Fruit fly (Drosophila melanogaster): ENCODE data around the gene Ccdc58.
"Not testable (repeated sequence)": the region's sequence is repeated elsewhere in the genome, so short reads cannot be mapped to it uniquely, and the experiment has no call there.

The Ccdc58 gene

DNA sequence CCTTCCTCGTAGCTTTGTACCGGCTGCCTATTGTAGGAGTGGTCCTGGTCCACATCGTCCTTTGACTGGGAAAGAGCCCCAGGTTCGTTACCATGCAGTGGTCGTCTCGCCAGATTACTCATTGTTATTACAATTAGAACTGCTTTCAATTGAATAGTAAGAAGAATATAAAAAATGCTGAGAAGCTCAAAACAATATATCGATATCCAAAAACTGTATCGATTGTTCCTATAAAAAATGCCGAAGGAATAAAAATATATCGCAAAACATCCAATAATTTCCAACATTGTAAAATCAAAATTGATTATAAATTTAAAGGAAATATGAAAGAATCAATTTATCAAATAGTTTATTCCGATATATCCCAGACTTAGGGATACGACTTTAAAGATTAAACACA lies at the start of gene Ccdc58, which contains the start of gene TORIP:
Gene Ccdc58 (plus strand): TSS at position 274 of the 400 bp plus-strand sequence.
Gene TORIP (minus strand): TSS at position 173 of the 400 bp plus-strand sequence.
- TF ChIP-seq Rel (GFP tag; optimal IDR thresholded peaks at IDR 0.05) (no peak), Rel (tag; optimal IDR thresholded peaks at IDR 0.05) (peak; percentile 39), Sp1 (GFP tag; optimal IDR thresholded peaks at IDR 0.05) (no peak)

DNA sequence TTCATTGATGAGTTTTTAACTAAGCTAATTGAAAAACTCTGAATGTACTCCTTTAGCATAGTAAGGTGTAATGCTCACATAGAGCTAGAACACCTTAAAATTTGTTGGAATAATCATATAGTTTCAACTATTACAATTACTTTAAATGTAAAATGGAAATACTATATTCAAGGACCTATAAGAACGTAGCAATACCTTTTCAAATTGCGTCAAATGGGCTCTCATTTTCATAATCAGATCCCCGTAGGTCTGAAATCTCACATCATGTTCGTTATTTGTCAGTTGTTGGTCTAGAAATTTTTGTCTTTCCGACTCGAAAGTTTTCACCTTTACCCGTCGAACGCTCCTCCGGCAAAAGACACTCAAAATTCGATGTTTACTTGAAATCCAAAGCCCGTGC lies 44.9 kb upstream of the Ccdc58 start, which contains the start of gene Vtld:
Gene Vtld (plus strand): TSS at position 301 of the 400 bp plus-strand sequence.
- TF ChIP-seq Hr83 (GFP tag; optimal IDR thresholded peaks at IDR 0.05; ENCODE audit: poor library complexity, severe bottlenecking); Abd-B (GFP tag; optimal IDR thresholded peaks at IDR 0.05); Dfd (GFP tag; optimal IDR thresholded peaks at IDR 0.05): not testable (repeated sequence)

- peak; percentile 11 for TF ChIP-seq h (GFP tag; optimal IDR thresholded peaks at IDR 0.05)
- peak; percentile 66 for TF ChIP-seq Vsx2 (GFP tag; optimal IDR thresholded peaks at IDR 0.05; ENCODE audit: partially characterized antibody)
- no peak for TF ChIP-seq Dif (GFP tag; optimal IDR thresholded peaks at IDR 0.05; ENCODE audit: partially characterized antibody)
- peak; percentile 36 for TF ChIP-seq CrebA (GFP tag; optimal IDR thresholded peaks at IDR 0.05; ENCODE audit: borderline replicate concordance)
- TF ChIP-seq Rel (GFP tag; optimal IDR thresholded peaks at IDR 0.05) = no peak
- peak; percentile 24 for TF ChIP-seq Rel (tag; optimal IDR thresholded peaks at IDR 0.05)
- TF ChIP-seq brk (GFP tag; optimal IDR thresholded peaks at IDR 0.05) = peak; percentile 28
- TF ChIP-seq tai (GFP tag; optimal IDR thresholded peaks at IDR 0.05) = peak; percentile 34
- TF ChIP-seq CG32264 (GFP tag; optimal IDR thresholded peaks at IDR 0.05) = no peak
Observed at dm6 chr3L:19777279-19777960, 27.6 kb upstream of the Ccdc58 start.

- no peak for TF ChIP-seq jim (GFP tag; optimal IDR thresholded peaks at IDR 0.05)
- TF ChIP-seq ey (GFP tag; optimal IDR thresholded peaks at IDR 0.05) = no peak
- TF ChIP-seq Hr83 (GFP tag; optimal IDR thresholded peaks at IDR 0.05; ENCODE audit: poor library complexity, severe bottlenecking) = no peak
- no peak for TF ChIP-seq psq (GFP tag; optimal IDR thresholded peaks at IDR 0.05)
- TF ChIP-seq dmrt93B (GFP tag; optimal IDR thresholded peaks at IDR 0.05) = no peak
- no peak for TF ChIP-seq foxo (GFP tag; optimal IDR thresholded peaks at IDR 0.05)
- no peak for TF ChIP-seq br (GFP tag; optimal IDR thresholded peaks at IDR 0.05)
- no peak for TF ChIP-seq Dfd (GFP tag; optimal IDR thresholded peaks at IDR 0.05)
- TF ChIP-seq Myc (optimal IDR thresholded peaks at IDR 0.05) = no peak
- no peak for TF ChIP-seq sage (GFP tag; optimal IDR thresholded peaks at IDR 0.05)
- no peak for TF ChIP-seq Hnf4 (GFP tag; optimal IDR thresholded peaks at IDR 0.05)
- no peak for TF ChIP-seq pan (optimal IDR thresholded peaks at IDR 0.05)
- TF ChIP-seq usp (GFP tag; optimal IDR thresholded peaks at IDR 0.05) = no peak
Observed at dm6 chr3L:19778530-19778929, 26.5 kb upstream of the Ccdc58 start.

- TF ChIP-seq Dfd (GFP tag; optimal IDR thresholded peaks at IDR 0.05) (no peak), Hr83 (GFP tag; optimal IDR thresholded peaks at IDR 0.05; ENCODE audit: poor library complexity, severe bottlenecking) (peak; percentile 28)
Observed at dm6 chr3L:19787632-19788031, 17.3 kb upstream of the Ccdc58 start.

DNA sequence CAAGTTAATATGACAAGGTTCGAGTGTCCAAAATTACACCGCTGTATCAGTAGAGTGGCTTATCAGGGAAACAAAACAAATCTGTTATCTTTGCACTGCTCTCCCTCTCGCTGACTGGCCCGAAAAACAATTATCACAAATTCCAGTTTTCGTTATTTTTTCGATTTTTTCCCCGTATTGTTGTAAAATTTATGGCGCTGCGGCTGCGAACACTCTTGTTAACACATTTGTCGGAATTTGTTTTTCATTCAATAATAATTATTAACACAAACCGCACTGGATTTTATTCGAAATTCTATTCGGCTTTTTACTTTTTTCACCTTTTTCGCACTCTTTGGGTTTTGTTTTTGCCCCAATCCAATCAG lies 14.4 kb upstream of the Ccdc58 start:
- no peak for TF ChIP-seq ey (GFP tag; optimal IDR thresholded peaks at IDR 0.05)
- TF ChIP-seq Rel (GFP tag; optimal IDR thresholded peaks at IDR 0.05) = no peak
- peak; percentile 51 for TF ChIP-seq Rel (tag; optimal IDR thresholded peaks at IDR 0.05)
- no peak for TF ChIP-seq dmrt93B (GFP tag; optimal IDR thresholded peaks at IDR 0.05)
- TF ChIP-seq Dfd (GFP tag; optimal IDR thresholded peaks at IDR 0.05) = no peak

dm6 chr3L:19790929-19791687 lies 13.9 kb upstream of the Ccdc58 start:
- TF ChIP-seq pan (optimal IDR thresholded peaks at IDR 0.05) (no peak), Rel (GFP tag; optimal IDR thresholded peaks at IDR 0.05) (peak; percentile 57), Rel (tag; optimal IDR thresholded peaks at IDR 0.05) (peak; percentile 0), CrebA (GFP tag; optimal IDR thresholded peaks at IDR 0.05; ENCODE audit: borderline replicate concordance) (peak; percentile 21), Hr83 (GFP tag; optimal IDR thresholded peaks at IDR 0.05; ENCODE audit: poor library complexity, severe bottlenecking) (peak; percentile 46), Dfd (GFP tag; optimal IDR thresholded peaks at IDR 0.05) (no peak), CG9705 (GFP tag; optimal IDR thresholded peaks at IDR 0.05) (peak; percentile 55), N (GFP tag; optimal IDR thresholded peaks at IDR 0.05) (no peak), dsf (GFP tag; optimal IDR thresholded peaks at IDR 0.05; ENCODE audit: borderline replicate concordance) (no peak), Sp1 (GFP tag; optimal IDR thresholded peaks at IDR 0.05) (peak; percentile 77), Mio (GFP tag; optimal IDR thresholded peaks at IDR 0.05) (no peak), Jra (GFP tag; optimal IDR thresholded peaks at IDR 0.05) (peak; percentile 1), rgr (GFP tag; optimal IDR thresholded peaks at IDR 0.05) (peak; percentile 72), ey (GFP tag; optimal IDR thresholded peaks at IDR 0.05) (peak; percentile 73), tai (GFP tag; optimal IDR thresholded peaks at IDR 0.05) (no peak), fru (GFP tag; optimal IDR thresholded peaks at IDR 0.05) (peak; percentile 83), Dif (GFP tag; optimal IDR thresholded peaks at IDR 0.05; ENCODE audit: partially characterized antibody) (peak; percentile 95), CG32264 (GFP tag; optimal IDR thresholded peaks at IDR 0.05) (no peak), Abd-B (GFP tag; optimal IDR thresholded peaks at IDR 0.05) (no peak), Hr78 (GFP tag; optimal IDR thresholded peaks at IDR 0.05) (no peak), woc (GFP tag; optimal IDR thresholded peaks at IDR 0.05) (peak; percentile 97), Myc (optimal IDR thresholded peaks at IDR 0.05) (peak; percentile 100), sv (GFP tag; optimal IDR thresholded peaks at IDR 0.05) (peak; percentile 49)

Measured in whole organism, wandering third instar larva.